Worm (Caenorhabditis elegans) whole organism, L4/young adult: ENCODE measurements around the gene C12D8.20.

ENCODE experiments used
- W03F9.2 ChIP-seq: fragments of 150-350 bp; optimal IDR thresholded peaks from 2 replicates; lab custom pipeline; 2014; ENCODE audit warnings: missing biosample characterization, missing genetic modification characterization
- dao-5 ChIP-seq: sonication (generic microtip); optimal IDR thresholded peaks from 2 replicates; lab custom pipeline; 2016; ENCODE audit warnings: missing genotype, missing genetic modification characterization, moderate library complexity, missing compliant biosample characterization
- him-1 ChIP-seq: sonication (generic microtip); optimal IDR thresholded peaks from 2 replicates; lab custom pipeline; 2016; ENCODE audit warnings: missing genotype, missing genetic modification reagents, missing genetic modification characterization, missing compliant biosample characterization

The C12D8.20 gene

DNA sequence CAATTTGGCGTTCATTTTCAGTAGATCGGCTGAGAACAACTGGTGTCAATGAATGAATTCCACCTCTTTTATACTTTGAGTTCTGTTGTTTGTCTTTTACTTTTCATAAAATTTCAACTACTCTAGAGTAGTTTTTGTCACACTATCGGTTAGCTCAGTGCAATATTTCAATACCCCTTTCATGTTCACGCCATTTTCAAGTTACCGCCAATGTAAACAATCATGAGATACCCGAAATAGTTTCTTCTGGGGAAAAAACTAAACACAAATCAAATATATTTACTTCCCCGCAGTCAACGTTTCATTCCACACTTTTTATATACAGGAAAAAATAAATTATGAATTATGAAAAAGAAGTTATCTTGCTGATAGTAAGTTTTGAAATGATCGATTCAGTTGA, 6.3 kb downstream of the C12D8.20 start, which contains the start of gene fipr-4:
Gene fipr-4, minus strand, starts transcription at position 101 of the 400 bp plus-strand sequence.
- no peak for TF ChIP-seq W03F9.2
- TF ChIP-seq dao-5: no peak
- TF ChIP-seq him-1: no peak

DNA sequence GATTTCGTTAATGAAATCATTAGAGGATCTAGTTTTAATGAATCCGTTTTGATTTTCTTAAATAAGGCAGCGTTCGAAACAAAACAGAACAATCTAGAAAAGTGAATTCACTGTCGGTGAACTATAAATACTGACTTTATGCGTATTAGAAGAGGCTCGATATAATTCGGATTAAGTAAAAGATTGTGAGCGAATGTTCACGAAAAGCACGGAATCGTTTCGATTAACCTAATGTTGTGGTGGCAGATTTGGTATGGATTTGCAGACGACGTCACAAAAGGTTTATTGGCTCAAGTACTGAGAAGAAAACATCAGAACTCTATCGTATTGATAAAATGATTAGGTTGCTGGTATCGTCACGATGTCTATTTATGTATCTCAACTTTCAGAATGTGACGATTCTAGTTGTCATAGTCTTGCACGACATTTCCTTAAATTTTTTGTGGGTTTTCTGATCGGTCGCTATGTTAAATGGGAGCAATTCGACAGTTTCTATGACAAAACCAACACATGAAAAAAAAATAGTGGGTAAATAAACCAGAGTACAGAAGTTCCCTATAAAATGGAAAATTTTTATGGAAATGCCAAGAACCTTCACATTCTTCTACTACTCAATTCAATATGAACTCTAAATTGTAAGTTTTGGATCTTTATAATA, 7.2 kb downstream of the C12D8.20 start, which contains the start of the genes pyt-1 and fipr-7:
Gene pyt-1, minus strand, starts transcription at position 101 of the 658 bp plus-strand sequence.
Gene fipr-7, plus strand, starts transcription at position 608 of the 658 bp plus-strand sequence.
- TF ChIP-seq him-1: no peak
- TF ChIP-seq W03F9.2: no peak
- no peak for TF ChIP-seq dao-5

DNA sequence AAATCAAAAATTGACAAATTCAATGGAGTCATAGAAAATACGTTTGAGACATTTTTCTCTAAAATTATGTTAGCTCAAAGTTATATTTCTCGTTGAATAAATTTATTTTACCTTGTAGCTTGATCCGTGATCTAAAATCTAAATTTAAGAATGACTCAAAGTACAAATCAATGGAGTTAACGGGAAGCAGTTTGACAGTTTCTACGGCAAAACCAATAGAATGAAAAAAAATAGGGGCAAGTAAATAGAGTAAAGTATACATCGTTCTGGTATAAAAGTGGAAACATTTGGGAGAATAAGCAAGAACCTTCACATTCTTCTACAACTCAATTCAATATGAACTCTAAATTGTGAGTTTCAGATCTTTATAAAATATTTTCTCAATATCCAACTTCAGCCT, 8.8 kb downstream of the C12D8.20 start, which contains the start of gene fipr-6:
Gene fipr-6, plus strand, starts transcription at position 301 of the 400 bp plus-strand sequence.
- TF ChIP-seq dao-5: no peak
- no peak for TF ChIP-seq him-1
- no peak for TF ChIP-seq W03F9.2

DNA sequence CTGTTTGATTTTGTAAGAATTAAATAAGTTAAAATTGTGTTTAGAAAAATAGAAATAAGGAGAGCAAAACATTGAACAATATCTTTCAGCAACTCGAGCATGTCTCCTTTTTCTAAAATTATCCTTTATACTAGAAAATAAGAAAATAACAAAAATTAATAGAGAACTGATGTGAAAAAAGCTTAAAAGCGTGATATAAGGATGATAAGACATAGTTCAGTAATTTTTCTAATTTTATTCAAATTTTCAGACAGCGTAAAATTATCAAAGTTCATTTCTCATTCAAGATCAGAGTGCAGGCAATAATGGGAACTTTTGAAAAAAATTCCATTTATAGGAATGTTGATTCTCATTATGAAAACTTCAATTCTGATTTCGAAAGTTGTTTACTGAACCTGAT, 11.2 kb downstream of the C12D8.20 start, which contains the start of gene str-182:
Gene str-182, minus strand, starts transcription at position 101 of the 400 bp plus-strand sequence.
- TF ChIP-seq him-1: no peak
- no peak for TF ChIP-seq W03F9.2
- no peak for TF ChIP-seq dao-5

DNA sequence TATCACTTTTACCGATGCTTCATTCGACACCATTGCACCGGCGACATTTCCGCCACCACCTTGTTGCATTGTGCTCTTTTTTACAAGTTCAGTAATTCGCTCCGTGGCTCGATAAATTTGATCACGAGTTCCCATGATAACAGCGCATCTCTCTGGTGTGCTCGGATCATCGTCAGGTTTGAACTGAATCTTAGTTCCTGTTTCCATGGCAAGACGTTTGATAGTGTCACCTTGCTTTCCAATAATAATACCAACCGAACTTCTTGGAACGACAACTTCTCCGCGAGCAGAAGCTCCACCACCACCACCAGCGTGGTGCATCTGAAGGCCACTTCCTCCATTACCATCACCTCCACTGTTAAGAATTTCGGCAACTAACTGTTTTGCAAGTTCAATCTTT, 15.1 kb downstream of the C12D8.20 start:
- TF ChIP-seq W03F9.2 (no peak), him-1 (no peak), dao-5 (no peak)

DNA sequence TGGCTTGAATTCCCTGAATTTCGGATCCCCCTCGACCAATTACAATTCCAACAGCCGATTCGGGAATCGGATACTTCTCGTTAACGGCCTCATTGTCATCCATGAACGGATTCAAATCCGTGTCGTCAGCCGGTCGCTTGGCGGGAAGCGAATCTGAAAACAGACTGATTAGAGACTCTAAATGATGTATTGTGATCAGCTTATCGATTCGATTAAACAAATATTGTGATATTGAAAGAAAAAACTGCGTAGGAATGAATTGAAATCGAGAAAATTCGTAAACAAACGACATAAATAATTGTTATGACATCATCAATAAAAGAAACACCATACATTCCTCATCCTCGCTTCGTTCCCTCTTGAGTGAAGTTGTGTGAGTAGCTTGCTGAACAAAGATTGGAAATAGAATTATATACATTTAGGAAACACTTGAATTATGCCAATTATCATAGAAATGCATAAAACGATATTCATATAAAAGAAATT, 15.9 kb downstream of the C12D8.20 start:
- TF ChIP-seq W03F9.2: no peak
- no peak for TF ChIP-seq dao-5
- no peak for TF ChIP-seq him-1

DNA sequence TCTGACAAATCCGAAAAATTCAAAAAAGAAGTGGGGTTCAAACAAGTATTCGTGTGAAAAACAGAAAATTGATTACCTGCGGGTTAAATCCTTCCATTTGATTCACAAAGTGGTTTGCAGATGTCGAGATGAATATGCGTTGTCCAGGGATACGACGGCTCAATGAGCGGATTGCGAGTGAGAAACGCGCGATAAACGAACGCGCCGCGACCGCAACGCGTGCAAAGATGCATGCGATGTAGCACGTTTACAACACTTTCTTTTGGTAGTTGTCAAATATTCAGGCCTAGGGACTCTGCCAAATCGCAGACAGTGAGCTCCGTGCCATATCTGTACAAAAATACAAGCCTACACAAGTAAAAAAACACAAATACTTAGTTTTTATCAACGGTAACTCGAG, 16.6 kb downstream of the C12D8.20 start, which contains the start of gene fubl-1:
Gene fubl-1, minus strand, starts transcription at position 202 of the 400 bp plus-strand sequence.
- TF ChIP-seq him-1 (no peak), dao-5 (no peak), W03F9.2 (no peak)

DNA sequence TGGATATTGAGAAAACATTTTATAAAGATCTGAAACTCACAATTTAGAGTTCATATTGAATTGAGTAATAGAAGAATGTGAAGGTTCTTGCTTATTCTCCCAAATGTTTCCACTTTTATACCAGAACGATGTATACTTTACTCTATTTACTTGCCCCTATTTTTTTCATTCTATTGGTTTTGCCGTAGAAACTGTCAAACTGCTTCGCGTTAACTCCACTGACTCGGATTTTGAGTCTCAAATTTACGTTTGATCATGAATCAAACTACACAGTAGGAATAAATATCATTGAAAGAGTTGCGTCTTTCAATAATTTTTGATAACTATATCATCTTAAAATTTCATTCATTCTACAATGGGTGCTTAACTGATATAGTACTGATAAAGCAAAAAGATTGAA, 17.8 kb downstream of the C12D8.20 start, which contains the start of gene fipr-8:
Gene fipr-8, minus strand, starts transcription at position 101 of the 400 bp plus-strand sequence.
- TF ChIP-seq W03F9.2 (no peak), dao-5 (no peak), him-1 (no peak)

DNA sequence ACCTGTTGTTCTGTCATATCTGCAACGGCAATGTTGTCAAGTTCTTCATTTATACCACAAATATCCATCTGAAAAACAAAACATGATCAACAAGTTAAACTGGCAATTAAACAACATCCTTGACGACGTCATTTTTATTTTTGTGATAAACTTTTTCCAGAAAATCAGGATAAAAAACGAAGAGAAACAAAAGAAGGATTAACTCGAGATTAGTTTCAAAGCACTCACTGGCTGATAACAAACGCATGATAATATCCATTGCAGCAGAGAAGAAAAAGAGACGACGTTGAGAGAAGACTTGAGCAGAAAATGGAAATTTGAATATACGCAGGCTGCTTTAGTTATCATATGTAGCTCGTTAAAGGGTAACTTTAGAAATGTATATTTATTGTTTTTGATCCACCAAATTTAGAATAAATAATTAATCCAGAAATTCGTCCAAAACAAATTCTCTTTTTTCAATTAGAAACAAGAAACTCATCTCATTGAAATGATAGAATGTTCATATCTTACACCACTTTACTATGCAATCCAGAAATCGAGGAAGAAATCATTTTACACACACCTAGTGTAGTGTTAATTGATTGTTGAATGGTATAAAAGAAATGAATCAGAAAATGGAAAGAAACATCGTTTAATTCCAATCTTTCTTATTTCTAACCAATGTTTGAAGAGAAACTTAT, 19.2 kb downstream of the C12D8.20 start, which contains the start of the genes C12D8.21 and col-148:
Gene C12D8.21, minus strand, starts transcription at position 68 of the 683 bp plus-strand sequence.
Gene col-148, plus strand, starts transcription at position 633 of the 683 bp plus-strand sequence.
- TF ChIP-seq dao-5 (no peak), him-1 (no peak), W03F9.2 (no peak)

DNA sequence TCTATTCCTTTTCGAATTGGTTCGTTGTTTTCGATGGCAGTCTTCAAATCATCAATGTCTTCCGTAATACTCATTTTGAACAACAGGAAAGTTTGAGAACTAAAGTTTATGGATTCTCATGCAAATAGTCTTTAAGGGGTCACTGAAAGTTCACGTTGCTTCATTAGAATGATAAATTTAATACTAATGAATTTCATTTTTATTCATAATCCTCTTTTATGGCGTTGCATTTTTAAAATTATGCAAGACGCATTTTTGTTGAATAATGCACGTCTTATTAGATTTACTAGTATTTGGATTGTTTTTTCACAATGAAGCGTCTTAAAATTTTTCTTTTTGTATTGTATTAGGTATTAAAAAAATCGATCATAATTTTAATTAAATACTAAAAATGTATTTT, 21.0 kb downstream of the C12D8.20 start, which contains the start of gene C12D8.9:
Gene C12D8.9, minus strand, starts transcription at position 101 of the 400 bp plus-strand sequence.
- TF ChIP-seq dao-5 (no peak), W03F9.2 (no peak), him-1 (no peak)

DNA sequence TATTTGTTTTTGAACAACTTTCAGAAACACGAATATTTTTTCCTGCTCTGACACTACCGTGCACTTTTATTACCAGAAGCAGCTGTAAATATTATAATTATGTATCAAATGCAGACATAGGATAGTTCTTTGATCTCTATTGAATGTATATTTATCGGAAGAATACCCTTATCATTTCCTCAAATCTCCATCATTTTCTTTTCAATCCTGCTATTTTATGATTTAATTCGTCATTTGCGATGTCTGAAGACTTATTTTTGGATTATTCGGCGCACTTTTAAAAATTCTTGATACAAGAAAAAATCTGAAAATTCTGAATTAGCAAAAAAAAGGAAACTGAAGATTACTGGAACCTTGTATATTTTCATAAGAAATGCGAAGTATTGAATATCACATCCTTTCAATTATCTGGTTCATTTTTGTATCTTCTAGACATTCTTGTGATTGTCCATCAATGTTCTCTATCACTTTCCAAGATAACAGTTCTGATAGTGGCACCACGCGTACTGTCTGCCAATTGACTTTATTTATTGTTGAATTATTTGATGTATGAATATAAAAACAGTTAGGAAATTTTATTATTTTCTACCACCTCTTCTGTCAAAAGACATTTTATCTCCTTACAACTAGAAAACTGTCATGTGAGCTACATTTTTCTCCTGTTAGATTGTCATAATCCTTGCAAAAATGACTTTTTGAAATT, 22.1 kb downstream of the C12D8.20 start:
- TF ChIP-seq dao-5 (no peak), W03F9.2 (no peak), him-1 (no peak)

DNA sequence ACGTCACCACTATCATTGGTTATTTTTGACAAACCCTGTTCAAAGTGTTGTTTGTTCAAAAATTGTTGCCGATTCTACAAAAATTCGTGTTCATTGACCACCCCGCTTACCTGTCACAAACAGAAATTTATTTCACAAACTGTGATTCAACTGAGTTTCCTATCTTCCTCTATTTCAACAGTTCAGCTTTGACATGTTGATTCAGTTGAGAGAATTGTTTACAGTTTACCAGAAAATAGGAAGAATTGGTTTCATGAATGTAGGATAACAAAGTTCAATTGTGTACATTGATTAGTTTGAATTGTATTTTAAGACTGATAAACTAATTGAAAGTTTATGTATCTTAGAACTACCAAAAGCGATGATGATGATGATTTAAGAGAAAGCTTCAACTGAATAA, 23.5 kb downstream of the C12D8.20 start:
- TF ChIP-seq him-1: no peak
- TF ChIP-seq dao-5: no peak
- TF ChIP-seq W03F9.2: no peak

DNA sequence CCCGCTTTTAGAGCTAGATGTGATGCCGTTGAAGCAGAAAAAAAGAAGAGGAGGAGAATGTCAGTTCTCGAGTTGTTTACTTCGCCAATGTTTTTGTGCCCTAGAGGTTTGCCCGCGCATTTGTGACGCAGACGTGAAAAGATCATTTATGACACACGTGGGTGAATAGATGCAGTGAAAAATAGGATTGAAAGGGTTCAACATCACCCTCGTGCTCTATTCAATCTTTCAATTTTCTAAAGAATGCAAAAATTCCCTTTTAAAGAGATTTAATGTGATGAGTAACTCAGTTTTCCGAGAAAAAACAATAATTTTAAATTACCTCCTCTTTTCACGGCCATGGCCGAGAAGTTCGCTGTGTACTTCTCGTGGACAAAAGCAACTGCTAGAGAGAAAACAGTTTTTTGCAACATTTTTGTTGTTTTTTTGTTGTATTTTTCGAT, 24.4 kb downstream of the C12D8.20 start:
- TF ChIP-seq him-1: no peak
- TF ChIP-seq dao-5: no peak
- TF ChIP-seq W03F9.2: no peak

DNA sequence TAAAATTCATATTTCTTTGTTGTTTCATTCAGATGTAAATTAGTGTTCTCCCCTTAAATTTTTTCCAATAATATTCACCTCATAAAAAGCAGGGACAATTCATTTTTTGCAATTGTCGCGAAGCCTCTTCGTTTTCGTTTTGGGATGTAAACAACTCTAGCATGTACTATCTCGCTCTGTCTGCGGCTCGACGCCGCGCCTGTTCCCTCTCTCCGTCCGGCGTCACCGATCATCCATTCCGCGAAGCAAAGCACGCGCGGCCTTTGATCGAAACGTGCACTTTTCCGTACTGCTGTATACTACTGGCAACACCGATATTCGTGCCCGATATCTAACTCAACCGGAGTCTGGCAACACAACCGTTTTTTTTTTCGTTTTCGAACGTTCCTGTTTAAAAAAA, 24.9 kb downstream of the C12D8.20 start:
- TF ChIP-seq him-1 (no peak), W03F9.2 (no peak), dao-5 (no peak)
